Worm (Caenorhabditis elegans): Measurements from ENCODE around the gene eif-2A.

The eif-2A gene

DNA sequence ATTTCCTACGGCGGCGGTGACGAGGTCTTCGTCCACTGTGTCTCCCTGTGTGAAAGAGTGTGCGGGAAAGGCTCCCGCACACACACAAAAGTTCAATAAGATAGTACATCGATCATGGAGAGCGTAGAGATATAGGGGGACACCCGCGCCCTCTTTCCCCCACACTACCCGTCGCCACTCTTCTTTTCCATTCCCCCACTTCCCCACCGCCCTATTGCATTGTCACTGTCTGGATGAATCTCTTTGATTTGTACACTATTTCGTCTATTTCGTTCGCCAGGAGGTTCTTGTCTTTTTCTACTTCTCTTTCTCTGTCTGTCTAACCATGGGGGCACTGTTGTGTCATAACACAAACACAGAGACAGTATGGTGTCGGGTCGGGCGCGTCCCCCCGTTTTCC is 34.4 kb upstream of the eif-2A start:
- TF ChIP-seq jun-1 (tag; optimal IDR thresholded peaks at IDR 0.05) (peak; percentile 66), nhr-76 (tag; optimal IDR thresholded peaks at IDR 0.05) (no peak), snpc-4 (tag; optimal IDR thresholded peaks at IDR 0.05) (peak; percentile 2), lsy-12 (tag; optimal IDR thresholded peaks at IDR 0.05) (peak; percentile 45), ZK546.5 (tag; optimal IDR thresholded peaks at IDR 0.05) (no peak), fos-1 (tag; optimal IDR thresholded peaks at IDR 0.05) (peak; percentile 8), lin-15B (tag; optimal IDR thresholded peaks at IDR 0.05) (peak; percentile 24), nhr-77 (tag; optimal IDR thresholded peaks at IDR 0.05) (no peak), ama-1 (optimal IDR thresholded peaks at IDR 0.05) (no peak), fkh-10 (GFP tag; optimal IDR thresholded peaks at IDR 0.05) (no peak), nhr-43 (tag; optimal IDR thresholded peaks at IDR 0.05; ENCODE audit: poor library complexity, severe bottlenecking) (peak; percentile 27), ceh-82 (tag; optimal IDR thresholded peaks at IDR 0.05) (no peak), nhr-67 (tag; optimal IDR thresholded peaks at IDR 0.05) (no peak), nhr-23 (tag; optimal IDR thresholded peaks at IDR 0.05) (peak; percentile 76), pha-4 (tag; optimal IDR thresholded peaks at IDR 0.05) (peak; percentile 85), hmg-11 (tag; optimal IDR thresholded peaks at IDR 0.05) (peak; percentile 79), nhr-25 (tag; optimal IDR thresholded peaks at IDR 0.05) (peak; percentile 74), elt-2 (tag; optimal IDR thresholded peaks at IDR 0.05) (peak; percentile 57), pqm-1 (tag; optimal IDR thresholded peaks at IDR 0.05) (peak; percentile 33), tbx-2 (tag; optimal IDR thresholded peaks at IDR 0.05) (no peak), skn-1 (tag; optimal IDR thresholded peaks at IDR 0.05) (no peak), R02D3.7 (tag; optimal IDR thresholded peaks at IDR 0.05) (peak; percentile 16), ceh-28 (tag; optimal IDR thresholded peaks at IDR 0.05) (peak; percentile 41), ztf-11 (tag; optimal IDR thresholded peaks at IDR 0.05) (no peak), nfya-1 (tag; optimal IDR thresholded peaks at IDR 0.05; ENCODE audit: insufficient read depth) (peak; percentile 30)

DNA sequence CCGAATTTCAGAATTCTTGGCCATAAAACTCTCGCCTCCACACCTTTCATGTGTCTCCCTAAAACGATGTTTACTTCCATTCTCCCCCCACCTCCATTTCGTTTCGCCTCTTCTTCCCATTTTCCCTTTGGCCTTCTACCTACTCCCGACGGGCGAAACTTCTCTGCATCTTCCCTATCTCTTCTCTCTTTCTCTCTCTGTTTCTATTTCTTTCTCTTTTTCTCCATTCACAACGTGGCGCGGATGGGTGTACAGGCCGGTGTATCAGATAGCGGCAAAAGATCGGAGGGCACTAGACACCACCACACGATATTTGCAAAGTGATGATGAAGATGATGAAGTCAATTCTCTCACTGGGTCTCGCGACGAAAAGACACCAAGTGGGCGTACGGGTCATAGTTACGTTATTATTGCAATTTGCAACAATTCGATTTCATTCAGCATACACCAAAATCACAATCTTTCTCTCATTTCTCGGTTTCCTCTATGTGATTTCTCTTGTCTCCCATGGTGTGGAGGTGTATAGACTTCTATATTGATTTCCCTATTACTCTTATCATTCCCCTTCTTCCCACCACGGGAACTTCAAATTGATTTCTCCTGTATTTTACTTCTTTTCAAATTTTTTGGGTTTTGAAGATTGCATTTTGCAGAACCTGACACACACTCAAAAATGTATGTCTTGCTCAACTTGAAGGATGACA is 31.8 kb upstream of the eif-2A start, which contains the start of gene ztf-27:
ztf-27 (plus strand) TSS at position 654 of the 704 bp plus-strand sequence.
- TF ChIP-seq ceh-9 (tag; optimal IDR thresholded peaks at IDR 0.05) (no peak), pha-4 (tag; optimal IDR thresholded peaks at IDR 0.05) (peak; percentile 42), nhr-77 (tag; optimal IDR thresholded peaks at IDR 0.05) (no peak), ceh-82 (tag; optimal IDR thresholded peaks at IDR 0.05) (no peak), jun-1 (tag; optimal IDR thresholded peaks at IDR 0.05) (no peak), ceh-16 (tag; optimal IDR thresholded peaks at IDR 0.05) (no peak), R02D3.7 (tag; optimal IDR thresholded peaks at IDR 0.05) (no peak), elt-3 (tag; optimal IDR thresholded peaks at IDR 0.05) (no peak), aly-2 (tag; optimal IDR thresholded peaks at IDR 0.05) (no peak), nhr-76 (tag; optimal IDR thresholded peaks at IDR 0.05) (no peak), nhr-12 (tag; optimal IDR thresholded peaks at IDR 0.05) (no peak), daf-12 (tag; optimal IDR thresholded peaks at IDR 0.05) (no peak), lin-15B (tag; optimal IDR thresholded peaks at IDR 0.05) (no peak), nhr-25 (tag; optimal IDR thresholded peaks at IDR 0.05) (peak; percentile 68), nhr-237 (tag; optimal IDR thresholded peaks at IDR 0.05) (no peak), sea-2 (GFP tag; optimal IDR thresholded peaks at IDR 0.05) (no peak), unc-39 (tag; optimal IDR thresholded peaks at IDR 0.05) (no peak), hmg-11 (tag; optimal IDR thresholded peaks at IDR 0.05) (peak; percentile 26), fos-1 (tag; optimal IDR thresholded peaks at IDR 0.05) (no peak), fkh-10 (GFP tag; optimal IDR thresholded peaks at IDR 0.05) (no peak), snpc-4 (tag; optimal IDR thresholded peaks at IDR 0.05) (no peak), skn-1 (tag; optimal IDR thresholded peaks at IDR 0.05) (no peak), nhr-43 (tag; optimal IDR thresholded peaks at IDR 0.05; ENCODE audit: poor library complexity, severe bottlenecking) (no peak), eor-1 (tag; optimal IDR thresholded peaks at IDR 0.05) (no peak), elt-2 (tag; optimal IDR thresholded peaks at IDR 0.05) (peak; percentile 49), unc-62 (GFP tag; optimal IDR thresholded peaks at IDR 0.05) (no peak), elt-1 (tag; optimal IDR thresholded peaks at IDR 0.05) (peak; percentile 21), pqm-1 (tag; optimal IDR thresholded peaks at IDR 0.05) (peak; percentile 61), lsy-12 (tag; optimal IDR thresholded peaks at IDR 0.05) (no peak), ztf-11 (tag; optimal IDR thresholded peaks at IDR 0.05) (no peak), nhr-28 (tag; optimal IDR thresholded peaks at IDR 0.05) (no peak), nhr-11 (tag; optimal IDR thresholded peaks at IDR 0.05) (no peak), ZK546.5 (tag; optimal IDR thresholded peaks at IDR 0.05) (no peak), tbx-2 (tag; optimal IDR thresholded peaks at IDR 0.05) (no peak), nfya-1 (tag; optimal IDR thresholded peaks at IDR 0.05; ENCODE audit: insufficient read depth) (peak; percentile 47), nhr-23 (tag; optimal IDR thresholded peaks at IDR 0.05) (peak; percentile 52), nhr-67 (tag; optimal IDR thresholded peaks at IDR 0.05) (no peak), mml-1 (tag; optimal IDR thresholded peaks at IDR 0.05) (no peak), mdl-1 (tag; optimal IDR thresholded peaks at IDR 0.05) (no peak), lin-39 (tag; optimal IDR thresholded peaks at IDR 0.05) (no peak), ceh-28 (tag; optimal IDR thresholded peaks at IDR 0.05) (no peak), ztf-4 (tag; optimal IDR thresholded peaks at IDR 0.05) (no peak), ama-1 (optimal IDR thresholded peaks at IDR 0.05) (no peak), fkh-2 (tag; optimal IDR thresholded peaks at IDR 0.05) (no peak), egl-5 (tag; optimal IDR thresholded peaks at IDR 0.05) (no peak), zag-1 (tag; optimal IDR thresholded peaks at IDR 0.05) (no peak), egl-27 (tag; optimal IDR thresholded peaks at IDR 0.05) (no peak)
